Fruit fly (Drosophila melanogaster): Measurements from ENCODE around the gene Rack1.

Rack1 gene

dm6 chr2L:7799804-7800433 is 27.2 kb downstream of the Rack1 start, which contains the start of the genes Herp and r2d2 (continued):
- TF ChIP-seq lz (GFP tag; optimal IDR thresholded peaks at IDR 0.05) (peak; percentile 92), Hr38 (GFP tag; optimal IDR thresholded peaks at IDR 0.05) (no peak), CG11762 (GFP tag; optimal IDR thresholded peaks at IDR 0.05; ENCODE audit: insufficient read depth) (peak; percentile 76), Lpt (GFP tag; optimal IDR thresholded peaks at IDR 0.05) (peak; percentile 77), CG34406 (GFP tag; optimal IDR thresholded peaks at IDR 0.05) (peak; percentile 71), OdsH (GFP tag; optimal IDR thresholded peaks at IDR 0.05) (peak; percentile 89), topi (GFP tag; optimal IDR thresholded peaks at IDR 0.05) (peak; percentile 87), spab (GFP tag; optimal IDR thresholded peaks at IDR 0.05) (peak; percentile 65), CG11294 (GFP tag; IDR thresholded peaks at IDR 0.05) (peak; percentile 84), CG8119 (GFP tag; IDR thresholded peaks at IDR 0.05) (peak; percentile 70), CG10669 (GFP tag; optimal IDR thresholded peaks at IDR 0.05) (peak; percentile 86), fd59A (GFP tag; optimal IDR thresholded peaks at IDR 0.05) (peak; percentile 77), CG11902 (GFP tag; optimal IDR thresholded peaks at IDR 0.05) (peak; percentile 85), salr (GFP tag; optimal IDR thresholded peaks at IDR 0.05) (peak; percentile 69 to 83), CG8632 (GFP tag; optimal IDR thresholded peaks at IDR 0.05) (peak; percentile 77), Hr39 (GFP tag; optimal IDR thresholded peaks at IDR 0.05) (peak; percentile 90), Hr4 (GFP tag; optimal IDR thresholded peaks at IDR 0.05) (peak; percentile 90), CG4318 (GFP tag; optimal IDR thresholded peaks at IDR 0.05) (peak; percentile 73), Eip93F (GFP tag; optimal IDR thresholded peaks at IDR 0.05) (no peak), net (GFP tag; optimal IDR thresholded peaks at IDR 0.05) (peak; percentile 77), Smox (GFP tag; optimal IDR thresholded peaks at IDR 0.05) (no peak)

dm6 chr2L:7795859-7796258 is 31.3 kb downstream of the Rack1 start, which contains the start of gene LKRSDH:
Gene LKRSDH (minus strand): TSS chr2L:7795959.
- TF ChIP-seq svp (GFP tag) (peak; percentile 35), achi (GFP tag; optimal IDR thresholded peaks at IDR 0.05) (no peak)

dm6 chr2L:7794689-7795475 is 32.2 kb downstream of the Rack1 start:
- TF ChIP-seq CG6854 (GFP tag; optimal IDR thresholded peaks at IDR 0.05) (no peak), CG8632 (GFP tag; optimal IDR thresholded peaks at IDR 0.05) (no peak), CG16779 (tag; optimal IDR thresholded peaks at IDR 0.05) (no peak), CG10631 (GFP tag; optimal IDR thresholded peaks at IDR 0.05) (no peak), CG6276 (GFP tag; optimal IDR thresholded peaks at IDR 0.05) (no peak), CG7368 (GFP tag; optimal IDR thresholded peaks at IDR 0.05) (no peak), fd85E (GFP tag; optimal IDR thresholded peaks at IDR 0.05) (no peak), CG6808 (GFP tag; optimal IDR thresholded peaks at IDR 0.05) (no peak), Hr39 (GFP tag; optimal IDR thresholded peaks at IDR 0.05) (no peak), achi (GFP tag; optimal IDR thresholded peaks at IDR 0.05) (no peak), CG6792 (GFP tag; optimal IDR thresholded peaks at IDR 0.05) (no peak), Sox14 (GFP tag; optimal IDR thresholded peaks at IDR 0.05) (no peak), OdsH (GFP tag; optimal IDR thresholded peaks at IDR 0.05) (no peak), lz (GFP tag; optimal IDR thresholded peaks at IDR 0.05) (no peak), Gug (GFP tag; IDR thresholded peaks at IDR 0.05) (no peak), CG34406 (GFP tag; optimal IDR thresholded peaks at IDR 0.05) (no peak)

- TF ChIP-seq CG8119 (GFP tag; IDR thresholded peaks at IDR 0.05), result no peak
- TF ChIP-seq CG6276 (GFP tag; optimal IDR thresholded peaks at IDR 0.05), result no peak
- TF ChIP-seq CG6808 (GFP tag; optimal IDR thresholded peaks at IDR 0.05), result no peak
Observed at dm6 chr2L:7791356-7791738, 35.8 kb downstream of the Rack1 start.

Measured in whole organism, prepupa.